Fruit fly (Drosophila melanogaster): ENCODE results near the gene Odj.
A peak's percentile ranks its signal among the peaks of the same experiment; 100 is the strongest.

Odj gene

dm6 chr3R:17798211-17798737 lies 10.7 kb downstream of the Odj start, which contains the start of gene CG7379 (continued):
- TF ChIP-seq CG13775 (GFP tag; optimal IDR thresholded peaks at IDR 0.05) (peak; percentile 75), Nf-YA (GFP tag; IDR thresholded peaks at IDR 0.05) (no peak), jigr1 (GFP tag; IDR thresholded peaks at IDR 0.05) (peak; percentile 38; the same call in 1 of the 3 replicates), CG4328 (GFP tag; optimal IDR thresholded peaks at IDR 0.05) (peak; percentile 74), CG11247 (GFP tag; IDR thresholded peaks at IDR 0.05) (peak; percentile 92), sim (GFP tag; IDR thresholded peaks at IDR 0.05) (no peak), wor (GFP tag; IDR thresholded peaks at IDR 0.05) (peak; percentile 35; the same call in 1 of the 2 replicates), az2 (GFP tag; optimal IDR thresholded peaks at IDR 0.05) (peak; percentile 80), Scr (GFP tag; IDR thresholded peaks at IDR 0.05; ENCODE audit: partially characterized antibody) (0 out of 2 replicates have a peak, but pooled peaks have one; percentile 11), CG32532 (GFP tag; IDR thresholded peaks at IDR 0.05) (peak; percentile 87), kay (GFP tag; optimal IDR thresholded peaks at IDR 0.05) (peak; percentile 83), ap (GFP tag; IDR thresholded peaks at IDR 0.05) (no peak), dm (GFP tag; optimal IDR thresholded peaks at IDR 0.05) (peak; percentile 65), CG6689 (GFP tag; IDR thresholded peaks at IDR 0.05) (peak; percentile 60), CG12219 (GFP tag; optimal IDR thresholded peaks at IDR 0.05) (peak; percentile 3), CG10321 (GFP tag; IDR thresholded peaks at IDR 0.05) (no peak), CG30431 (GFP tag; optimal IDR thresholded peaks at IDR 0.05) (peak; percentile 84), disco-r (GFP tag; optimal IDR thresholded peaks at IDR 0.05) (peak; percentile 40), peb (GFP tag; IDR thresholded peaks at IDR 0.05) (no peak), CG13424 (tag; optimal IDR thresholded peaks at IDR 0.05) (peak; percentile 63), Dip3 (GFP tag; optimal IDR thresholded peaks at IDR 0.05) (peak; percentile 93), CG5245 (GFP tag; optimal IDR thresholded peaks at IDR 0.05) (peak; percentile 78), Jarid2 (GFP tag; optimal IDR thresholded peaks at IDR 0.05) (no peak), ems (GFP tag; optimal IDR thresholded peaks at IDR 0.05) (peak; percentile 81), pan (optimal IDR thresholded peaks at IDR 0.05) (no peak), pan (GFP tag; optimal IDR thresholded peaks at IDR 0.05 in 1 of 2, IDR thresholded peaks at IDR 0.05 in 1 of 2) (peak in 1 of 2 experiments; percentile 56), CG15073 (GFP tag; optimal IDR thresholded peaks at IDR 0.05) (peak; percentile 27), CG15601 (tag; optimal IDR thresholded peaks at IDR 0.05) (peak; percentile 70), Bgb (GFP tag; IDR thresholded peaks at IDR 0.05; ENCODE audit: partially characterized antibody) (peak; percentile 25; the same call in 1 of the 2 replicates), p53 (GFP tag; optimal IDR thresholded peaks at IDR 0.05) (peak; percentile 57), bowl (GFP tag; IDR thresholded peaks at IDR 0.05) (no peak), nmo (GFP tag; optimal IDR thresholded peaks at IDR 0.05) (peak; percentile 81), CG17328 (GFP tag; IDR thresholded peaks at IDR 0.05) (peak; percentile 28; the same call in 1 of the 2 replicates), Trl (optimal IDR thresholded peaks at IDR 0.05) (no peak), Trl (GFP tag; optimal IDR thresholded peaks at IDR 0.05) (peak; percentile 80), tio (GFP tag; optimal IDR thresholded peaks at IDR 0.05) (peak; percentile 72), Max (GFP tag; optimal IDR thresholded peaks at IDR 0.05) (peak; percentile 81), Fer3 (tag; optimal IDR thresholded peaks at IDR 0.05) (peak; percentile 67), CG30403 (GFP tag; optimal IDR thresholded peaks at IDR 0.05) (peak; percentile 90), vvl (GFP tag; IDR thresholded peaks at IDR 0.05) (peak; percentile 90), ken (GFP tag; IDR thresholded peaks at IDR 0.05) (peak; percentile 94), CG6272 (GFP tag; IDR thresholded peaks at IDR 0.05) (peak; percentile 56), exex (tag; optimal IDR thresholded peaks at IDR 0.05) (peak; percentile 62), ham (GFP tag; IDR thresholded peaks at IDR 0.05) (no peak), Hey (tag; optimal IDR thresholded peaks at IDR 0.05) (peak; percentile 29), emc (GFP tag; optimal IDR thresholded peaks at IDR 0.05) (peak; percentile 69), sens-2 (GFP tag; IDR thresholded peaks at IDR 0.05) (no peak), CG13624 (GFP tag; optimal IDR thresholded peaks at IDR 0.05) (peak; percentile 87), CG17802 (tag; optimal IDR thresholded peaks at IDR 0.05) (peak; percentile 89), CG31388 (GFP tag; optimal IDR thresholded peaks at IDR 0.05) (peak; percentile 75), CG18011 (GFP tag; optimal IDR thresholded peaks at IDR 0.05) (peak; percentile 77), CG11560 (tag; IDR thresholded peaks at IDR 0.05) (peak; percentile 70; the same call in 2 of the 3 replicates)
